Worm (Caenorhabditis elegans) whole organism, early embryonic: ENCODE measurements around the gene clh-3.

Experiments used
- F13C5.2 ChIP-seq: sonication (generic microtip); optimal IDR thresholded peaks from 2 replicates; lab custom pipeline; 2017; ENCODE audit warnings: mild to moderate bottlenecking, missing genetic modification characterization, inconsistent platforms, missing compliant biosample characterization
- ama-1 ChIP-seq: fragments of 150-350 bp; optimal IDR thresholded peaks from 2 replicates; lab custom pipeline; 2014
- ceh-36 ChIP-seq: sonication (generic microtip); optimal IDR thresholded peaks from 2 replicates; lab custom pipeline; 2016; ENCODE audit warnings: missing genetic modification characterization, inconsistent platforms, missing compliant biosample characterization
- tbx-37 ChIP-seq: fragments of 200-800 bp; sonication (Bioruptor generic); conservative IDR thresholded peaks from 2 replicates; pipeline ENCODE4 v1.3.6; 2022; ENCODE audit warnings: missing genetic modification reagents, missing genetic modification characterization, missing compliant biosample characterization

DNA sequence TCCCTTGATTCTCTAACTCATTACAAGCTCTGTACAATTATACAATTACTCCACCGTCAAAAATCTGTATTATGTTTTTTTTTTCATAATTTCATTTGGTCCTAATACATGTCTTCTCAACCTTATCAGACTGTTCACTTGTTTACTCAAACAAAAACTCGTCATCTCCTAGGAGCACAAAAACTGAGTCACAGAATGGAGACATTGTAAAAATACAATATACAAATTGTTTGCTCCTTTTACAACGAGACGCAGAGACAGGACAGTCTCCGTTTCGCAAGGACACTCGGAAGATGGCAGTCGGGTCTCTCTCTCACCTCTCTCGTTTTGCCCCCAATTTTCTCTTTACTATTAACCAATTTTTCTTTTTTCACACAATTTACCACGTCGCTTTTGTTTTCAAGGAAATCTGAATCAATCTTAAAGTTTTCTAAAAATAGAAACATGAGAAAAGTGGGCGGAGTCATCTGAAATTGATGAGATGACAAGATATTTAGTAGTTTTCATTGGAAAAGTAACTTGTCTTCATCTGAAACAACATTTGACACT lies 30.0 kb upstream of the clh-3 start, which contains the start of gene F32A5.8:
- TF ChIP-seq ama-1 (lab: Kevin White, UChicago) (no peak), F13C5.2 (tag; lab: Kevin White, UChicago) (no peak), ceh-36 (tag; lab: Kevin White, UChicago) (no peak), tbx-37 (no peak)
